Fruit fly (Drosophila melanogaster) whole organism, embryonic: ENCODE results near the gene ct.

Experiments
- ATbp ChIP-seq: fragments of 200-800 bp; sonication (Bioruptor generic); optimal IDR thresholded peaks from 2 replicates; lab custom pipeline; 2017; ENCODE audit warnings: missing biosample characterization, mild to moderate bottlenecking, missing genetic modification characterization, missing genetic modification reagents
- CG10431 ChIP-seq: fragments of 200-800 bp; sonication (Bioruptor generic); optimal IDR thresholded peaks from 3 replicates; lab custom pipeline; 2018; ENCODE audit warnings: missing biosample characterization, mild to moderate bottlenecking, missing genetic modification characterization
- CG12219 ChIP-seq: fragments of 200-800 bp; sonication (Bioruptor generic); optimal IDR thresholded peaks from 3 replicates; lab custom pipeline; 2018; ENCODE audit warnings: missing biosample characterization, mild to moderate bottlenecking, missing genetic modification characterization
- CG12942 ChIP-seq: fragments of 200-800 bp; sonication (Bioruptor generic); optimal IDR thresholded peaks from 3 replicates; lab custom pipeline; 2016; ENCODE audit warnings: missing biosample characterization, missing genetic modification characterization
- CG14965 ChIP-seq: fragments of 200-800 bp; sonication (Bioruptor generic); optimal IDR thresholded peaks from 2 replicates; lab custom pipeline; 2016; ENCODE audit warnings: missing biosample characterization, missing genetic modification characterization, borderline replicate concordance
- CG15601 ChIP-seq: fragments of 200-800 bp; sonication (Bioruptor generic); optimal IDR thresholded peaks from 3 replicates; lab custom pipeline; 2019; ENCODE audit warnings: missing biosample characterization, mild to moderate bottlenecking, missing genetic modification characterization, moderate library complexity
- CG17385 ChIP-seq: fragments of 200-800 bp; sonication (Bioruptor generic); optimal IDR thresholded peaks from 3 replicates; lab custom pipeline; 2018; ENCODE audit warnings: missing biosample characterization, mild to moderate bottlenecking, missing genetic modification characterization
- CG17912 ChIP-seq: fragments of 200-800 bp; sonication (Bioruptor generic); optimal IDR thresholded peaks from 2 replicates; lab custom pipeline; 2018; ENCODE audit warnings: missing biosample characterization, mild to moderate bottlenecking, missing genetic modification characterization
- CG2116 ChIP-seq: fragments of 200-800 bp; sonication (Bioruptor generic); optimal IDR thresholded peaks from 3 replicates; lab custom pipeline; 2018; ENCODE audit warnings: missing biosample characterization, mild to moderate bottlenecking, missing genetic modification characterization
- CG3163 ChIP-seq: fragments of 200-800 bp; sonication (Bioruptor generic); optimal IDR thresholded peaks from 3 replicates; lab custom pipeline; 2016; ENCODE audit warnings: missing biosample characterization, missing genetic modification characterization
- CG33557 ChIP-seq: fragments of 200-800 bp; sonication (Bioruptor generic); optimal IDR thresholded peaks from 2 replicates; lab custom pipeline; 2019; ENCODE audit warnings: missing biosample characterization, mild to moderate bottlenecking, missing genetic modification characterization, moderate library complexity
- CG3847 ChIP-seq: fragments of 200-800 bp; sonication (Bioruptor generic); IDR thresholded peaks from 2 replicates; pipeline ENCODE4 v1.3.6; 2022; ENCODE audit warnings: missing biosample characterization, missing genetic modification characterization
- CG4404 ChIP-seq: fragments of 200-800 bp; sonication (Bioruptor generic); IDR thresholded peaks from 2 replicates; pipeline ENCODE4 v1.3.6; 2022; ENCODE audit warnings: missing biosample characterization, missing genetic modification characterization
- CG4707 ChIP-seq: fragments of 200-800 bp; sonication (Bioruptor generic); optimal IDR thresholded peaks from 2 replicates; lab custom pipeline; 2018; ENCODE audit warnings: missing biosample characterization, mild to moderate bottlenecking, missing genetic modification characterization, moderate library complexity
- CG6791 ChIP-seq: fragments of 200-800 bp; sonication (Bioruptor generic); IDR thresholded peaks from 3 replicates; pipeline ENCODE4 v1.3.6; 2022; ENCODE audit warnings: missing biosample characterization, missing genetic modification characterization; ENCODE audit not compliant: partially characterized antibody
- CG8924 ChIP-seq: fragments of 200-800 bp; optimal IDR thresholded peaks from 3 replicates; lab custom pipeline; 2019; ENCODE audit warnings: missing biosample characterization, mild to moderate bottlenecking, missing genetic modification characterization, moderate library complexity
- Dad ChIP-seq: fragments of 200-800 bp; sonication (Bioruptor generic); optimal IDR thresholded peaks from 3 replicates; lab custom pipeline; 2016; ENCODE audit warnings: missing biosample characterization, missing genetic modification characterization
- Dfd ChIP-seq, 2 experiments: fragments of >200 bp; optimal IDR thresholded peaks; 2 replicates each; lab custom pipeline; 2017; ENCODE audit warnings: missing biosample characterization in 2 of 2, missing genetic modification characterization in 2 of 2
- Doc3 ChIP-seq: fragments of 200-800 bp; sonication (Bioruptor generic); IDR thresholded peaks from 3 replicates; pipeline ENCODE4 v1.3.6; 2022; ENCODE audit warnings: missing biosample characterization, missing genetic modification characterization; ENCODE audit not compliant: partially characterized antibody
- Eip74EF ChIP-seq, 2 experiments: fragments of 200-800 bp in 1 of 2; fragments of >200 bp in 1 of 2; sonication (Bioruptor generic) in 1 of 2; optimal IDR thresholded peaks; 2 replicates each; lab custom pipeline; 2017 to 2019; ENCODE audit warnings: missing biosample characterization in 2 of 2, missing genetic modification characterization in 2 of 2, mild to moderate bottlenecking in 1 of 2, moderate library complexity in 1 of 2
- HHEX ChIP-seq: fragments of 200-800 bp; sonication (Bioruptor generic); optimal IDR thresholded peaks from 3 replicates; lab custom pipeline; 2017; ENCODE audit warnings: missing biosample characterization, mild to moderate bottlenecking, missing genetic modification characterization, missing genetic modification reagents
- HLH54F ChIP-seq: fragments of 200-800 bp; sonication (Bioruptor generic); optimal IDR thresholded peaks from 3 replicates; lab custom pipeline; 2016; ENCODE audit warnings: missing biosample characterization, missing genetic modification characterization
- Hr39 ChIP-seq: fragments of >200 bp; optimal IDR thresholded peaks from 2 replicates; lab custom pipeline; 2017
- Hr51 ChIP-seq, 2 experiments: fragments of 200-800 bp; sonication (Bioruptor generic); optimal IDR thresholded peaks; 2 replicates in 1 of 2; 3 replicates in 1 of 2; lab custom pipeline; 2016 to 2018; ENCODE audit warnings: missing biosample characterization in 2 of 2, missing genetic modification characterization in 2 of 2, mild to moderate bottlenecking in 1 of 2, moderate library complexity in 1 of 2
- Hr78 ChIP-seq, 2 experiments: fragments of 200-800 bp in 1 of 2; fragments of >200 bp in 1 of 2; sonication (Bioruptor generic) in 1 of 2; optimal IDR thresholded peaks; 2 replicates each; lab custom pipeline; 2017 to 2019; ENCODE audit warnings: missing biosample characterization in 2 of 2, missing genetic modification characterization in 2 of 2, mild to moderate bottlenecking in 1 of 2, moderate library complexity in 1 of 2
- Max ChIP-seq: fragments of 200-800 bp; sonication (Bioruptor generic); optimal IDR thresholded peaks from 2 replicates; lab custom pipeline; 2016; ENCODE audit warnings: missing biosample characterization, mild to moderate bottlenecking, missing genetic modification characterization
- NK7.1 ChIP-seq: fragments of 200-800 bp; sonication (Bioruptor generic); optimal IDR thresholded peaks from 3 replicates; lab custom pipeline; 2016; ENCODE audit warnings: missing biosample characterization, missing genetic modification characterization
- Usf ChIP-seq: fragments of 200-800 bp; sonication (Bioruptor generic); optimal IDR thresholded peaks from 2 replicates; lab custom pipeline; 2017; ENCODE audit warnings: missing genotype, missing biosample characterization, missing genetic modification characterization
- Xbp1 ChIP-seq: fragments of 200-800 bp; sonication (Bioruptor generic); optimal IDR thresholded peaks from 3 replicates; lab custom pipeline; 2016; ENCODE audit warnings: missing biosample characterization, mild to moderate bottlenecking, missing genetic modification characterization
- abd-A ChIP-seq: fragments of 200-800 bp; sonication (Bioruptor generic); optimal IDR thresholded peaks from 3 replicates; lab custom pipeline; 2019; ENCODE audit warnings: missing biosample characterization, mild to moderate bottlenecking, missing genetic modification characterization, moderate library complexity
- ara ChIP-seq: fragments of 200-800 bp; sonication (Bioruptor generic); IDR thresholded peaks from 2 replicates; pipeline ENCODE4 v1.3.6; 2022; ENCODE audit warnings: missing biosample characterization, missing genetic modification characterization
- da ChIP-seq: fragments of 200-800 bp; sonication (Bioruptor generic); optimal IDR thresholded peaks from 2 replicates; lab custom pipeline; 2016; ENCODE audit warnings: missing biosample characterization, missing genetic modification characterization
- dimm ChIP-seq: fragments of 200-800 bp; sonication (Bioruptor generic); IDR thresholded peaks from 2 replicates; pipeline ENCODE4 v1.3.6; 2022; ENCODE audit warnings: missing biosample characterization, missing genetic modification characterization
- grn ChIP-seq: fragments of 200-800 bp; sonication (Bioruptor generic); optimal IDR thresholded peaks from 3 replicates; lab custom pipeline; 2017; ENCODE audit warnings: missing biosample characterization, missing genetic modification characterization
- klu ChIP-seq: fragments of 200-800 bp; sonication (Bioruptor generic); IDR thresholded peaks from 2 replicates; pipeline ENCODE4 v1.3.6; 2022; ENCODE audit warnings: missing biosample characterization, missing genetic modification characterization
- knrl ChIP-seq: fragments of 200-800 bp; sonication (Bioruptor generic); IDR thresholded peaks from 3 replicates; pipeline ENCODE4 v1.3.6; 2022; ENCODE audit warnings: missing biosample characterization, missing genetic modification characterization; ENCODE audit not compliant: partially characterized antibody
- otp ChIP-seq: fragments of 200-800 bp; sonication (Bioruptor generic); IDR thresholded peaks from 3 replicates; pipeline ENCODE4, ENCODE4 v1.3.6; 2022; ENCODE audit warnings: missing biosample characterization, missing genetic modification characterization
- p53 ChIP-seq: fragments of 200-800 bp; sonication (Bioruptor generic); optimal IDR thresholded peaks from 2 replicates; lab custom pipeline; 2016; ENCODE audit warnings: missing biosample characterization, missing genetic modification characterization
- peb ChIP-seq: fragments of 200-800 bp; sonication (Bioruptor generic); IDR thresholded peaks from 2 replicates; pipeline ENCODE4 v1.3.6; 2022; ENCODE audit warnings: missing biosample characterization, missing genetic modification characterization
- prd ChIP-seq, 3 experiments: fragments of >200 bp in 2 of 3; fragments of 200-800 bp in 1 of 3; sonication (Bioruptor generic) in 1 of 3; optimal IDR thresholded peaks in 2 of 3; IDR thresholded peaks in 1 of 3; 2 replicates in 2 of 3; 3 replicates in 1 of 3; pipeline versions ENCODE4 v1.3.6 to Lab custom; 2017 to 2022; ENCODE audit warnings: missing biosample characterization in 1 of 3, missing genetic modification characterization in 1 of 3
- run ChIP-seq: fragments of 200-800 bp; sonication (Bioruptor generic); optimal IDR thresholded peaks from 3 replicates; lab custom pipeline; 2018; ENCODE audit warnings: missing biosample characterization, mild to moderate bottlenecking, missing genetic modification characterization
- sim ChIP-seq: fragments of 200-800 bp; sonication (Bioruptor generic); IDR thresholded peaks from 2 replicates; pipeline ENCODE4 v1.3.6; 2022; ENCODE audit warnings: missing biosample characterization, missing genetic modification characterization
- slbo ChIP-seq: fragments of 200-800 bp; sonication (Bioruptor generic); IDR thresholded peaks from 2 replicates; pipeline ENCODE4 v1.3.6; 2022; ENCODE audit warnings: missing biosample characterization, missing genetic modification characterization
- slou ChIP-seq: fragments of 200-800 bp; sonication (Bioruptor generic); optimal IDR thresholded peaks from 3 replicates; lab custom pipeline; 2016; ENCODE audit warnings: missing biosample characterization, missing genetic modification characterization
- sr ChIP-seq: fragments of 200-800 bp; sonication (Bioruptor generic); IDR thresholded peaks from 3 replicates; pipeline ENCODE4 v1.3.6; 2022; ENCODE audit warnings: missing biosample characterization, missing genetic modification characterization
- stc ChIP-seq: fragments of 200-800 bp; sonication (Bioruptor generic); IDR thresholded peaks from 2 replicates; pipeline ENCODE4 v1.3.6; 2022; ENCODE audit warnings: missing biosample characterization, missing genetic modification characterization
- zfh2 ChIP-seq: fragments of 200-800 bp; sonication (Bioruptor generic); optimal IDR thresholded peaks from 2 replicates; lab custom pipeline; 2016; ENCODE audit warnings: missing biosample characterization, missing genetic modification characterization

ct gene

dm6 chrX:7706398-7707349, 98.4 kb downstream of the ct start (continued):
- TF ChIP-seq Eip74EF (GFP tag; optimal IDR thresholded peaks at IDR 0.05; lab: Kevin White, UChicago), result peak in 1 of 2 experiments; percentile 97
- peak; percentile 92 for TF ChIP-seq CG4707 (GFP tag; lab: Kevin White, UChicago)
- TF ChIP-seq Hr39, result no peak
- TF ChIP-seq CG10431 (GFP tag; lab: Kevin White, UChicago), result peak; percentile 91
- peak; percentile 97 for TF ChIP-seq ATbp
- TF ChIP-seq Xbp1, result peak; percentile 96
- TF ChIP-seq CG17912 (GFP tag; lab: Kevin White, UChicago), result peak; percentile 97
- peak; percentile 73 for TF ChIP-seq CG2116 (GFP tag; lab: Kevin White, UChicago)
- no peak for TF ChIP-seq p53 (GFP tag; lab: Kevin White, UChicago)
- TF ChIP-seq CG12942 (GFP tag; lab: Kevin White, UChicago), result peak; percentile 95
- peak; percentile 97 for TF ChIP-seq CG12219
- no peak for TF ChIP-seq CG14965 (GFP tag; lab: Kevin White, UChicago)
- TF ChIP-seq slou (GFP tag; lab: Kevin White, UChicago), result peak; percentile 91
- TF ChIP-seq CG17385 (GFP tag; lab: Kevin White, UChicago), result peak; percentile 98
- peak; percentile 81 for TF ChIP-seq HLH54F
- no peak for TF ChIP-seq prd (optimal IDR thresholded peaks at IDR 0.05; lab: Kevin White, UChicago)
- peak; percentile 98 for TF ChIP-seq prd (GFP tag; IDR thresholded peaks at IDR 0.05; lab: Robert Waterston, UW)
- TF ChIP-seq klu (GFP tag; lab: Robert Waterston, UW), result peak; percentile 95
- peak; percentile 82 for TF ChIP-seq Dad (GFP tag; lab: Kevin White, UChicago)
- peak; percentile 63 for TF ChIP-seq grn (GFP tag; lab: Kevin White, UChicago)
- peak; percentile 96 for TF ChIP-seq CG15601 (tag; lab: Kevin White, UChicago)
- TF ChIP-seq otp (GFP tag; lab: Robert Waterston, UW), result peak; percentile 98
- TF ChIP-seq stc, result peak; percentile 98
- peak; percentile 86 to 99 for TF ChIP-seq Hr51 (GFP tag; optimal IDR thresholded peaks at IDR 0.05; lab: Kevin White, UChicago)
- peak; percentile 80 for TF ChIP-seq Max (GFP tag; lab: Kevin White, UChicago)
- peak; percentile 96 for TF ChIP-seq CG4404 (GFP tag; lab: Robert Waterston, UW)
- peak; percentile 94 for TF ChIP-seq CG33557
- peak; percentile 98 for TF ChIP-seq HHEX (GFP tag; lab: Kevin White, UChicago)
- peak; percentile 95 for TF ChIP-seq sim (GFP tag; lab: Robert Waterston, UW)
- peak; percentile 94 for TF ChIP-seq run (tag; lab: Kevin White, UChicago)
- TF ChIP-seq Dfd (GFP tag; optimal IDR thresholded peaks at IDR 0.05; lab: Kevin White, UChicago), result no peak
- TF ChIP-seq Doc3 (GFP tag; lab: Robert Waterston, UW), result no peak
- peak; percentile 27 for TF ChIP-seq da (GFP tag; lab: Kevin White, UChicago)
- peak; percentile 90 for TF ChIP-seq CG3163 (GFP tag; lab: Kevin White, UChicago)
- peak; percentile 97 for TF ChIP-seq peb
- peak; percentile 97 for TF ChIP-seq ara (GFP tag; lab: Robert Waterston, UW)
- TF ChIP-seq zfh2 (GFP tag; lab: Kevin White, UChicago), result peak; percentile 85
- TF ChIP-seq abd-A, result peak; percentile 98
- peak; percentile 96 for TF ChIP-seq dimm
- peak; percentile 92 for TF ChIP-seq Usf (GFP tag; lab: Kevin White, UChicago)
- peak; percentile 99 for TF ChIP-seq CG8924 (tag; lab: Kevin White, UChicago)
- TF ChIP-seq Hr78 (GFP tag; optimal IDR thresholded peaks at IDR 0.05; lab: Kevin White, UChicago), result peak in 1 of 2 experiments; percentile 91
- peak; percentile 91 for TF ChIP-seq sr (GFP tag; lab: Robert Waterston, UW)
- TF ChIP-seq slbo (GFP tag; lab: Robert Waterston, UW), result peak; percentile 99
- peak; percentile 99 for TF ChIP-seq CG3847 (GFP tag; lab: Robert Waterston, UW)
- TF ChIP-seq NK7.1 (GFP tag; lab: Kevin White, UChicago), result peak; percentile 83
- TF ChIP-seq CG6791 (GFP tag; lab: Robert Waterston, UW), result no peak
- no peak; the same call in 2 of the 3 replicates for TF ChIP-seq knrl (GFP tag; lab: Robert Waterston, UW)
